Worm (Caenorhabditis elegans): ENCODE measurements around the gene Y39A1A.9.

DNA sequence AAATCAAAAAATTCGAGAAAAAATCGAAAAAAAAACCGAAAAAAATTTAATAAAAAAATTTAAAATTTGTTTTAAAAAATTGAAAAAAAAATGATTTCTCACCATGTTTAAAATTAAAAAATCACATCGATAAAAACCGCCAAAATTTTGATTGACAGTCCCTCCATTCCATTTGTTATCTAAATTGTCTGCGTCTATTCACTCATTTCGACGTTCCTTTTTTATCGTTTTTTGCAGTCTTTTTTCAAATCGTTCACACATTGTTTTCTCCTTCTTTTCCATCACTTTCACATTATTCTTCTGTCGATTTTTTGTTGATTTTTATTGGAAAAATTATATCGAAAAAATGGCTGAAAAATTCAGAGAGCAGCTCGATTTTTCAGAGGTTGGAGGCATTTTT is 22.8 kb upstream of the Y39A1A.9 start:
- TF ChIP-seq sma-3 (GFP tag; optimal IDR thresholded peaks at IDR 0.05), result no peak
- no peak for TF ChIP-seq aly-2 (tag; optimal IDR thresholded peaks at IDR 0.05)
- no peak for TF ChIP-seq peb-1 (tag; optimal IDR thresholded peaks at IDR 0.05)
- TF ChIP-seq unc-62 (GFP tag; optimal IDR thresholded peaks at IDR 0.05), result no peak
- no peak for TF ChIP-seq fos-1 (tag; optimal IDR thresholded peaks at IDR 0.05)
- no peak for TF ChIP-seq ztf-4 (tag; optimal IDR thresholded peaks at IDR 0.05)
- no peak for TF ChIP-seq blmp-1 (tag; optimal IDR thresholded peaks at IDR 0.05; ENCODE audit: insufficient read depth)
